Fruit fly (Drosophila melanogaster) whole organism, wandering third instar larva: Measurements from ENCODE around the gene Art9.

Experiments
- CG32264 ChIP-seq: fragments of 200-800 bp; sonication (Bioruptor generic); optimal IDR thresholded peaks from 2 replicates; lab custom pipeline; 2016; ENCODE audit warnings: missing biosample characterization, missing genetic modification characterization
- CG9705 ChIP-seq: fragments of 200-800 bp; sonication (Bioruptor generic); optimal IDR thresholded peaks from 2 replicates; lab custom pipeline; 2018; ENCODE audit warnings: missing biosample characterization, mild to moderate bottlenecking, missing genetic modification characterization
- CrebA ChIP-seq: fragments of 200-800 bp; sonication (Bioruptor generic); optimal IDR thresholded peaks from 2 replicates; lab custom pipeline; 2016; ENCODE audit warnings: missing biosample characterization, mild to moderate bottlenecking, missing genetic modification characterization, borderline replicate concordance
- Dfd ChIP-seq: fragments of >200 bp; optimal IDR thresholded peaks from 2 replicates; lab custom pipeline; 2017; ENCODE audit warnings: missing biosample characterization, missing genetic modification characterization
- Dif ChIP-seq: fragments of 200-275, 200-300 bp; sonication (Bioruptor generic); optimal IDR thresholded peaks from 2 replicates; lab custom pipeline; 2018; ENCODE audit warnings: missing biosample characterization, missing genetic modification characterization; ENCODE audit not compliant: partially characterized antibody
- GATAd ChIP-seq: sonication (Bioruptor generic); optimal IDR thresholded peaks from 2 replicates; lab custom pipeline; 2016; ENCODE audit warnings: missing biosample characterization, missing genetic modification characterization
- HLH106 ChIP-seq: fragments of 200-800 bp; optimal IDR thresholded peaks from 3 replicates; lab custom pipeline; 2019; ENCODE audit warnings: missing biosample characterization, mild to moderate bottlenecking, missing genetic modification characterization, moderate library complexity
- Hnf4 ChIP-seq: fragments of 200-800 bp; sonication (Bioruptor generic); optimal IDR thresholded peaks from 2 replicates; lab custom pipeline; 2016; ENCODE audit warnings: missing biosample characterization, mild to moderate bottlenecking, missing genetic modification characterization
- Mio ChIP-seq: sonication (Bioruptor generic); optimal IDR thresholded peaks from 2 replicates; lab custom pipeline; 2016; ENCODE audit warnings: missing biosample characterization, missing genetic modification characterization
- Myc ChIP-seq: fragments of >200 bp; optimal IDR thresholded peaks from 2 replicates; lab custom pipeline; 2017
- N ChIP-seq: fragments of >200 bp; optimal IDR thresholded peaks from 2 replicates; lab custom pipeline; 2018; ENCODE audit warnings: missing biosample characterization, missing external identifiers, missing genetic modification characterization
- OdsH ChIP-seq: fragments of 200-800 bp; sonication (Bioruptor generic); optimal IDR thresholded peaks from 2 replicates; lab custom pipeline; 2016; ENCODE audit warnings: missing biosample characterization, mild to moderate bottlenecking, missing genetic modification characterization
- Rel ChIP-seq, 2 experiments: fragments of 200-800 bp; sonication (Bioruptor generic) in 1 of 2; optimal IDR thresholded peaks; 2 replicates in 1 of 2; 3 replicates in 1 of 2; lab custom pipeline; 2016 to 2019; ENCODE audit warnings: mild to moderate bottlenecking in 2 of 2, missing biosample characterization in 2 of 2, missing genetic modification characterization in 2 of 2, moderate library complexity in 1 of 2
- br ChIP-seq: fragments of 200-800 bp; sonication (Bioruptor generic); optimal IDR thresholded peaks from 2 replicates; lab custom pipeline; 2016; ENCODE audit warnings: missing biosample characterization, missing genetic modification characterization
- brk ChIP-seq: fragments of 200-800 bp; sonication (Bioruptor generic); optimal IDR thresholded peaks from 2 replicates; lab custom pipeline; 2016; ENCODE audit warnings: missing biosample characterization, mild to moderate bottlenecking, missing genetic modification characterization
- dl ChIP-seq, 2 experiments: fragments of 175-275, 200-275 bp in 1 of 2; fragments of 200-275 bp in 1 of 2; sonication (Bioruptor generic); optimal IDR thresholded peaks; lab custom pipeline; 2018; ENCODE audit warnings: mild to moderate bottlenecking in 2 of 2, missing biosample characterization in 2 of 2, missing genetic modification characterization in 2 of 2, moderate library complexity in 2 of 2; ENCODE audit not compliant: partially characterized antibody in 2 of 2, insufficient read depth in 1 of 2
- dmrt93B ChIP-seq: fragments of 200-800 bp; sonication (Bioruptor generic); optimal IDR thresholded peaks from 2 replicates; lab custom pipeline; 2018; ENCODE audit warnings: missing biosample characterization, mild to moderate bottlenecking, missing genetic modification characterization
- ey ChIP-seq: fragments of 200-800 bp; sonication (Bioruptor generic); optimal IDR thresholded peaks from 2 replicates; lab custom pipeline; 2016; ENCODE audit warnings: missing biosample characterization, missing genetic modification characterization
- foxo ChIP-seq, 2 experiments: fragments of 200-800 bp; sonication (Bioruptor generic); optimal IDR thresholded peaks; 2 replicates in 1 of 2; 3 replicates in 1 of 2; lab custom pipeline; 2016 to 2017; ENCODE audit warnings: missing biosample characterization in 2 of 2, missing genetic modification characterization in 2 of 2
- fru ChIP-seq: fragments of 200-800 bp; sonication (Bioruptor generic); optimal IDR thresholded peaks from 3 replicates; lab custom pipeline; 2016; ENCODE audit warnings: missing biosample characterization, mild to moderate bottlenecking, missing genetic modification characterization
- h ChIP-seq: fragments of 200-800 bp; sonication (Bioruptor generic); optimal IDR thresholded peaks from 3 replicates; lab custom pipeline; 2016; ENCODE audit warnings: missing biosample characterization, mild to moderate bottlenecking, missing genetic modification characterization
- jim ChIP-seq: fragments of 175-275, 200-325 bp; sonication (Bioruptor generic); optimal IDR thresholded peaks from 2 replicates; lab custom pipeline; 2016; ENCODE audit warnings: missing biosample characterization, mild to moderate bottlenecking, missing genetic modification characterization
- lola ChIP-seq: fragments of >200 bp; optimal IDR thresholded peaks from 2 replicates; lab custom pipeline; 2017; ENCODE audit warnings: missing biosample characterization, missing genetic modification characterization
- pan ChIP-seq: fragments of >200 bp; optimal IDR thresholded peaks from 2 replicates; lab custom pipeline; 2017
- psq ChIP-seq: fragments of 200-800 bp; sonication (Bioruptor generic); optimal IDR thresholded peaks from 3 replicates; lab custom pipeline; 2017; ENCODE audit warnings: missing biosample characterization, mild to moderate bottlenecking, missing genetic modification characterization, moderate library complexity
- rgr ChIP-seq: fragments of 200-800 bp; sonication (Bioruptor generic); optimal IDR thresholded peaks from 3 replicates; lab custom pipeline; 2016; ENCODE audit warnings: missing biosample characterization, mild to moderate bottlenecking, missing genetic modification characterization
- sage ChIP-seq: fragments of 200-800 bp; sonication (Bioruptor generic); optimal IDR thresholded peaks from 2 replicates; lab custom pipeline; 2016; ENCODE audit warnings: missing biosample characterization, mild to moderate bottlenecking, missing genetic modification characterization
- sv ChIP-seq: fragments of 200-800 bp; sonication (Bioruptor generic); optimal IDR thresholded peaks from 3 replicates; lab custom pipeline; 2016; ENCODE audit warnings: missing biosample characterization, missing genetic modification characterization
- tai ChIP-seq: sonication (Bioruptor generic); optimal IDR thresholded peaks from 2 replicates; lab custom pipeline; 2016; ENCODE audit warnings: missing biosample characterization, missing genetic modification characterization
- usp ChIP-seq: fragments of >200 bp; optimal IDR thresholded peaks from 2 replicates; lab custom pipeline; 2017; ENCODE audit warnings: missing biosample characterization, missing genetic modification characterization
- woc ChIP-seq: sonication (Bioruptor generic); optimal IDR thresholded peaks from 2 replicates; lab custom pipeline; 2016; ENCODE audit warnings: missing biosample characterization, mild to moderate bottlenecking, missing genetic modification characterization

The Art9 gene

DNA sequence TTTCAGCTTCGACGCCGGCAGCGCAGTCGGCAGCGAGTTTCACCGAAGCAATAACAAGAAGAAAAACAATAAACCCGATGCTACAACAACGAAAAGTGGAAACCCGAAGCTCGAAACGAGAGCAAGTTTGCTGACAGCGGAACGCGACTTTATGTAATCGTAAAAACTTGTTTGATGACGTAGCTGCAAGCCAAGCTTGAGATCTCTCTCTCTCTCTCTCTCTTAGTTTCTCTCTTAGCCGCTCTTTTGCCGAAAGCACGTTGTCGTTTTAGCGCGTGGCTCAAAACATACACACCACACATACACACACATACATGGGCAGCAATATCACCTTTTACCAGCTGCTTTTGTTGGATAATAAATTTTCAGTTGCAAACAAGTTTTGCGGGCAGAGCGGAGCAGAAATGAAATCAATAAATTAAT lies 32.8 kb upstream of the Art9 start:
- TF ChIP-seq GATAd (GFP tag; lab: Kevin White, UChicago), result no peak
- TF ChIP-seq sage (GFP tag; lab: Kevin White, UChicago), result peak; percentile 48
- TF ChIP-seq Dif, result peak; percentile 65
- peak; percentile 3 for TF ChIP-seq fru (GFP tag; lab: Kevin White, UChicago)
- no peak for TF ChIP-seq N (GFP tag; lab: Kevin White, UChicago)
- peak; percentile 59 for TF ChIP-seq brk (GFP tag; lab: Kevin White, UChicago)
- TF ChIP-seq dl (GFP tag; optimal IDR thresholded peaks at IDR 0.05; lab: Kevin White, UChicago; ENCODE audit: insufficient read depth in 1 of 2, partially characterized antibody in 2 of 2), result peak in 1 of 2 experiments; percentile 63
- no peak for TF ChIP-seq sv (GFP tag; lab: Kevin White, UChicago)
- TF ChIP-seq pan (lab: Kevin White, UChicago), result no peak
- peak; percentile 40 for TF ChIP-seq h (GFP tag; lab: Kevin White, UChicago)
- TF ChIP-seq, all 38 proteins: peak for 6

DNA sequence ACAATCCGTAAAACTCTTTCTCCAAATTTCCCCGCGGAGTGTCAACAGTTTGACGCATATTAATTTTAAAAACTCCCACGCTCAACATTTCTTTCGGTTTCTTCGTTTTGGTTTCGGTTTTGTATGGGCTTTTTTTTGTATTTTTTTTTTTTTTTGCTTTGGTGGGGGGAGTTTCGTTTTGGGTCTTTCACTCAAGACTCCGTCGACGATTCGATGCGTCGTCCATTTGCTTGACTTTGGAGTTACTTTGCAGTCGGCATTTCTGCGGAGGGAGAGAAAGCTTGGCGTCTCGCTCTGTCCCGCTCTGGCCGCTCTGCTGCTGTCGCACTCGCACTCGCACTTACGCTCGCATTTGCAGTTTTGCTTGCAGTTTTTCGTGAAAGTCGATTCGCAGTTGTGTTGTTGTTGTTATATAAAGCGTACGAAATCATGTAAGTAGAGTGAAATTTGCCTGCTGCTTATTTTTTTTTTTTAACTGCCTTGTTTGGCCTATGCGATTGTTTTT lies 31.5 kb upstream of the Art9 start:
- TF ChIP-seq fru (GFP tag; lab: Kevin White, UChicago) (peak; percentile 71), lola (GFP tag; lab: Kevin White, UChicago) (no peak)

- TF ChIP-seq HLH106 (tag; lab: Kevin White, UChicago) (no peak), dmrt93B (GFP tag; lab: Kevin White, UChicago) (no peak), GATAd (GFP tag; lab: Kevin White, UChicago) (no peak), CG9705 (GFP tag; lab: Kevin White, UChicago) (no peak), br (no peak), N (GFP tag; lab: Kevin White, UChicago) (no peak), lola (GFP tag; lab: Kevin White, UChicago) (no peak), Hnf4 (GFP tag; lab: Kevin White, UChicago) (no peak), usp (GFP tag; lab: Kevin White, UChicago) (no peak), ey (GFP tag; lab: Kevin White, UChicago) (no peak), dl (GFP tag; optimal IDR thresholded peaks at IDR 0.05; lab: Kevin White, UChicago; ENCODE audit: insufficient read depth in 1 of 2, partially characterized antibody in 2 of 2) (no peak)
Observed at dm6 chr3R:13972653-13973052, 29.4 kb upstream of the Art9 start.

dm6 chr3R:13971728-13972448 lies 28.6 kb upstream of the Art9 start:
- TF ChIP-seq dmrt93B (GFP tag; lab: Kevin White, UChicago) (no peak), CG32264 (no peak), Hnf4 (GFP tag; lab: Kevin White, UChicago) (no peak), Rel (GFP tag; optimal IDR thresholded peaks at IDR 0.05; lab: Kevin White, UChicago) (no peak), Rel (tag; optimal IDR thresholded peaks at IDR 0.05; lab: Kevin White, UChicago) (no peak), rgr (GFP tag; lab: Kevin White, UChicago) (no peak), foxo (GFP tag; optimal IDR thresholded peaks at IDR 0.05; lab: Kevin White, UChicago) (no peak), psq (GFP tag; lab: Kevin White, UChicago) (no peak), usp (GFP tag; lab: Kevin White, UChicago) (no peak), N (GFP tag; lab: Kevin White, UChicago) (no peak), Mio (no peak), brk (GFP tag; lab: Kevin White, UChicago) (no peak), ey (GFP tag; lab: Kevin White, UChicago) (no peak), HLH106 (tag; lab: Kevin White, UChicago) (no peak), Dif (no peak), CrebA (no peak), GATAd (GFP tag; lab: Kevin White, UChicago) (no peak), jim (GFP tag; lab: Kevin White, UChicago) (no peak), br (no peak), OdsH (GFP tag; lab: Kevin White, UChicago) (no peak), CG9705 (GFP tag; lab: Kevin White, UChicago) (no peak)

- no peak for TF ChIP-seq dl (GFP tag; optimal IDR thresholded peaks at IDR 0.05; lab: Kevin White, UChicago; ENCODE audit: insufficient read depth in 1 of 2, partially characterized antibody in 2 of 2)
- TF ChIP-seq psq (GFP tag; lab: Kevin White, UChicago), result peak; percentile 19
- TF ChIP-seq tai, result no peak
- no peak for TF ChIP-seq woc (GFP tag; lab: Kevin White, UChicago)
- TF ChIP-seq Dif, result peak; percentile 75
- TF ChIP-seq sage (GFP tag; lab: Kevin White, UChicago), result no peak
- TF ChIP-seq h (GFP tag; lab: Kevin White, UChicago), result no peak
- no peak for TF ChIP-seq N (GFP tag; lab: Kevin White, UChicago)
- TF ChIP-seq sv (GFP tag; lab: Kevin White, UChicago), result no peak
- TF ChIP-seq Dfd (GFP tag; lab: Kevin White, UChicago), result no peak
- peak; percentile 85 for TF ChIP-seq Myc (lab: Kevin White, UChicago)
- TF ChIP-seq HLH106 (tag; lab: Kevin White, UChicago), result no peak
- TF ChIP-seq Rel (GFP tag; optimal IDR thresholded peaks at IDR 0.05; lab: Kevin White, UChicago), result no peak
- TF ChIP-seq Rel (tag; optimal IDR thresholded peaks at IDR 0.05; lab: Kevin White, UChicago), result peak; percentile 20
- no peak for TF ChIP-seq foxo (GFP tag; optimal IDR thresholded peaks at IDR 0.05; lab: Kevin White, UChicago)
Observed at dm6 chr3R:13964513-13964975, 21.3 kb upstream of the Art9 start, which contains the start of gene Orc2. TSS of gene Orc2 (plus strand) at chr3R:13964885.
